Fruit fly (Drosophila melanogaster) whole organism, pupa: ENCODE data around the gene grass.
A peak's percentile ranks its signal among the peaks of the same experiment; 100 is the strongest.

Source experiments
- CG10348 ChIP-seq: fragments of 200-800 bp; sonication (Bioruptor generic); IDR thresholded peaks from 2 replicates; pipeline ENCODE4 v1.3.6; 2022; ENCODE audit warnings: missing biosample characterization, missing genetic modification characterization
- CG12605 ChIP-seq: fragments of 200-800 bp; sonication (Bioruptor generic); IDR thresholded peaks from 2 replicates; pipeline ENCODE4 v1.3.6; 2022; ENCODE audit warnings: missing biosample characterization, missing genetic modification characterization
- CG13204 ChIP-seq: fragments of 200-800 bp; sonication (Bioruptor generic); optimal IDR thresholded peaks from 2 replicates; lab custom pipeline; 2018; ENCODE audit warnings: missing biosample characterization, mild to moderate bottlenecking, missing genetic modification characterization, moderate library complexity
- CG14655 ChIP-seq: fragments of 200-800 bp; sonication (Bioruptor generic); optimal IDR thresholded peaks from 3 replicates; lab custom pipeline; 2017; ENCODE audit warnings: mild to moderate bottlenecking, missing biosample characterization, missing genetic modification reagents, missing genetic modification characterization
- CG15710 ChIP-seq: fragments of 200-800 bp; sonication (Bioruptor generic); optimal IDR thresholded peaks from 2 replicates; lab custom pipeline; 2018; ENCODE audit warnings: missing biosample characterization, mild to moderate bottlenecking, missing genetic modification characterization, moderate library complexity
- CG17806 ChIP-seq: fragments of 200-800 bp; sonication (Bioruptor generic); optimal IDR thresholded peaks from 2 replicates; lab custom pipeline; 2018; ENCODE audit warnings: missing biosample characterization, mild to moderate bottlenecking, missing genetic modification characterization, moderate library complexity
- CG32121 ChIP-seq: fragments of 200-800 bp; sonication (Bioruptor generic); IDR thresholded peaks from 2 replicates; pipeline ENCODE4 v1.3.6; 2022; ENCODE audit warnings: missing biosample characterization, missing genetic modification characterization
- CG34367 ChIP-seq: fragments of 200-800 bp; sonication (Bioruptor generic); optimal IDR thresholded peaks from 2 replicates; lab custom pipeline; 2018; ENCODE audit warnings: missing biosample characterization, mild to moderate bottlenecking, missing genetic modification characterization
- CG4496 ChIP-seq: fragments of 200-800 bp; sonication (Bioruptor generic); IDR thresholded peaks from 3 replicates; pipeline ENCODE4 v1.3.6; 2022; ENCODE audit warnings: missing biosample characterization, missing genetic modification characterization
- CG8159 ChIP-seq: fragments of 200-800 bp; sonication (Bioruptor generic); optimal IDR thresholded peaks from 3 replicates; lab custom pipeline; 2018; ENCODE audit warnings: missing biosample characterization, mild to moderate bottlenecking, missing genetic modification characterization, moderate library complexity
- CG8301 ChIP-seq: fragments of 200-800 bp; sonication (Bioruptor generic); optimal IDR thresholded peaks from 2 replicates; lab custom pipeline; 2018; ENCODE audit warnings: missing biosample characterization, mild to moderate bottlenecking, missing genetic modification characterization
- CG9948 ChIP-seq: fragments of 200-800 bp; sonication (Bioruptor generic); optimal IDR thresholded peaks from 2 replicates; lab custom pipeline; 2018; ENCODE audit warnings: missing biosample characterization, mild to moderate bottlenecking, missing genetic modification characterization, moderate library complexity
- D1 ChIP-seq: fragments of 200-800 bp; sonication (Bioruptor generic); optimal IDR thresholded peaks from 2 replicates; lab custom pipeline; 2018; ENCODE audit warnings: missing biosample characterization, mild to moderate bottlenecking, missing genetic modification characterization, moderate library complexity
- EcR ChIP-seq: fragments of 200-800 bp; sonication (Bioruptor generic); optimal IDR thresholded peaks from 3 replicates; lab custom pipeline; 2019; ENCODE audit warnings: missing biosample characterization, missing genetic modification characterization, mild to moderate bottlenecking, moderate library complexity, missing genetic modification reagents
- Pif1A ChIP-seq: fragments of 200-800 bp; sonication (Bioruptor generic); optimal IDR thresholded peaks from 3 replicates; lab custom pipeline; 2016; ENCODE audit warnings: missing biosample characterization, missing genetic modification characterization
- Pif1B ChIP-seq: fragments of 200-800 bp; sonication (Bioruptor generic); optimal IDR thresholded peaks from 3 replicates; lab custom pipeline; 2016; ENCODE audit warnings: missing biosample characterization, missing genetic modification characterization
- Snoo ChIP-seq: fragments of 200-800 bp; sonication (Bioruptor generic); optimal IDR thresholded peaks from 3 replicates; lab custom pipeline; 2017; ENCODE audit warnings: missing biosample characterization, mild to moderate bottlenecking, missing genetic modification characterization, inconsistent platforms
- fd96Ca ChIP-seq: fragments of 200-800 bp; sonication (Bioruptor generic); IDR thresholded peaks from 3 replicates; pipeline ENCODE4 v1.3.6; 2022; ENCODE audit warnings: missing biosample characterization, missing genetic modification characterization
- gl ChIP-seq: fragments of 200-800 bp; sonication (Bioruptor generic); optimal IDR thresholded peaks from 2 replicates; lab custom pipeline; 2018; ENCODE audit warnings: missing biosample characterization, mild to moderate bottlenecking, missing genetic modification characterization
- rn ChIP-seq: fragments of 200-800 bp; sonication (Bioruptor generic); IDR thresholded peaks from 2 replicates; pipeline ENCODE4 v1.3.6; 2022; ENCODE audit warnings: missing biosample characterization, missing genetic modification characterization

The grass gene

DNA sequence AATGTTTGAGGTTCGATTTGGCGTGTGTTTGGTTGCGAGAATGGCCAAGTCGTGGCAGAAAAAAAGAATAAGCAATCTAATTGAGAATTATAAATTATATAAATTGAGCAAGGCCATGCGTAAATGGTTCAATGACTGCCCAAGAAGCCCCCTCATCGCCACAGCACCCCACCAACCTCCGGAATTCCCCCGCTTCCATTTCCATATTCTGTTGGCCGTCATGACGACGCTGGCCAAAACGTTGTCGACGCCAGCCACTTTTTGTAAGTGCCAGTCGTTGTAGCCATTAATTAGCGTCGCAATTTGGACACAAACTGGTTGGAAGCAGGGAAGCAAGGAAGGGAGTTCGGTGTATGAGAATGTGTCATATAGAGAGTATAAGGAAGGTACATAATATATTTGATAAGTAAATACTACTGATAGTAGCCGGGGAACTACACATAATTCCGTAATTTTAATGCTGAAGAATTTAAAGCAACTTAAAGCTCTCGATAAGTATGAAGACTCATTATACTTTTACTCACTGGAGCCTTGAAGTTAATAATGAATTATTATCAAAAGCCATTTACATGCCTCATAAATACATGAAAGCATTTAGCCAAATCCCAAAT is 27.1 kb upstream of the grass start:
- no peak for TF ChIP-seq CG34367
- no peak for TF ChIP-seq gl (tag; lab: Kevin White, UChicago)
- no peak for TF ChIP-seq CG12605 (GFP tag; lab: Robert Waterston, UW)
- no peak for TF ChIP-seq CG8301
- 0 out of 3 replicates have a peak, but pooled peaks have one; percentile 7 for TF ChIP-seq CG4496
- TF ChIP-seq Pif1B (GFP tag; lab: Kevin White, UChicago) = no peak
- no peak for TF ChIP-seq CG8159 (tag; lab: Kevin White, UChicago)
- peak; percentile 74 for TF ChIP-seq EcR (GFP tag; lab: Kevin White, UChicago)
- TF ChIP-seq CG32121 (GFP tag; lab: Robert Waterston, UW) = no peak
- no peak for TF ChIP-seq Snoo
- no peak for TF ChIP-seq CG13204
- TF ChIP-seq rn = no peak
- TF ChIP-seq fd96Ca (GFP tag; lab: Robert Waterston, UW) = no peak
- TF ChIP-seq CG17806 (tag; lab: Kevin White, UChicago) = no peak

DNA sequence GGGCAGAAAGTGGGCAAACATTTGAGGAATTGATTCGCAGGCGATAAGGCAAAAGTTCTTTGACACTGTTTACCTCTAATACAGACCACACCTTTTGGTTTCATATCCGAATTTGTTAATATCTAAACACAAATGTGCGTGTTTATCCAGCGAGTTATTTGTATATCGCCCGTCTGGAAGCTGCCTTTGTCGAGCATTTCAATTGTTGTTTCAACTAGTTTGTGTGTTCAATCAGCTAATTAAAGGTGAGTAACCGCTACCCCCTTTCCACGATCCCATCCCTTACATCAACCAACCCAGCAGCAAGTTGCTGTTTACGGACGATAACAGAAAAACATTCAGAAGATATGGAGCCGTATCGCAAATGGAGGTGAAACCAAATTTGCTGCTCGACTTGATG is 26.3 kb upstream of the grass start:
- TF ChIP-seq CG17806 (tag; lab: Kevin White, UChicago) = no peak
- no peak for TF ChIP-seq CG13204
- no peak for TF ChIP-seq CG15710 (tag; lab: Kevin White, UChicago)
- TF ChIP-seq rn = no peak
- no peak for TF ChIP-seq CG32121 (GFP tag; lab: Robert Waterston, UW)
- no peak for TF ChIP-seq CG10348 (GFP tag; lab: Robert Waterston, UW)
- TF ChIP-seq D1 (tag; lab: Kevin White, UChicago) = no peak
- TF ChIP-seq CG9948 (tag; lab: Kevin White, UChicago) = no peak

DNA sequence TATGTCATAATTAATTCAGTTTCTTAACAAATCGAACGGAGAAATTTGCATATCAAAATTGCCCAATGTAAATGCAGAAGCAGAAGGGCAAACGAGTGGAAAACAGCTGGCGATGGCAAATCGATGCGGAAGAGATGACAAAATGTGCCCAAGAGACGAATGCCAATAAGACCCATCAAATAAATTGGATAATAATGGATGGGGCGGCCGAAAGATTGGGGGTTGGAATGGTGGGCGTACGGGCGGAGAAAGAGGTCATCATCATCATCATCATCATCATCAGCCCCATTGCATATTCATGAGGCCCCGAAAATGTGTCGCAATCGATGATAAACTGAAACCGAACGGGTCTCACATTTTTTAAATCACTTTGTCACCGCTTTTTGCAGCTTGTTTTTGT is 23.8 kb upstream of the grass start:
- TF ChIP-seq rn (no peak), CG8301 (no peak), Pif1A (GFP tag; lab: Kevin White, UChicago) (no peak), CG13204 (no peak), CG34367 (no peak), CG14655 (GFP tag; lab: Kevin White, UChicago) (no peak), CG10348 (GFP tag; lab: Robert Waterston, UW) (no peak)
- TF ChIP-seq, all 21 proteins: peak for 0

DNA sequence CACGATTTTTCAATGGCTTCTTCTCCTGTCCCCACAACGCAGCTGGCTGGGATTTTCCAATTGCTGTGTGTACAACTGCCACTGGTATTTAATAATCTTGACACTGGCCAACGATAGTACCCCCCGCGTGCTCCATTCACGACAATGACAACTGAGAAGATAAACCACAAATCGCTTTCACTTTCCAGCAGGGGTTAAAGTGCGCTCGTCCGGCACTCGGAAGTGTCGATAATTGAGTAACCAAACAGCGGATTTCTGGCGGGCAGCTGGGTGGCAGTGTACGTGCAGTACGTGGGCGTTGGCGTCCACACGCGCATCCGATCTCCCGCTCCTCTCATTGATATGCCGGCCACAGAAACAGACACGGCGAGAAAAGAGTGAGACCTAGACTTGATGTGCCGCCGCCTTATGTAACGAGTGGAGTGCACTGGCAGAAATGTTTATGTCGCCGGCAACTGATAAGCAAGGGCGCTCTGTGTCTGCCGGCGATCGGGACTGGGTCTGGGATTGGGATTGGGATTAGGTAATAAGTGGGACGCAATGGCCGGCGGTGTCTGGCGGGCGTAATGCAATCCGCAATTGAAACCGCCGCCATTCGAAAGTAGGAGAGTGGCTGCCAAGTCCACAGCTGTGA is 22.9 kb upstream of the grass start:
- 0 out of 3 replicates have a peak, but pooled peaks have one; percentile 17 for TF ChIP-seq CG4496
- TF ChIP-seq CG14655 (GFP tag; lab: Kevin White, UChicago) = no peak

DNA sequence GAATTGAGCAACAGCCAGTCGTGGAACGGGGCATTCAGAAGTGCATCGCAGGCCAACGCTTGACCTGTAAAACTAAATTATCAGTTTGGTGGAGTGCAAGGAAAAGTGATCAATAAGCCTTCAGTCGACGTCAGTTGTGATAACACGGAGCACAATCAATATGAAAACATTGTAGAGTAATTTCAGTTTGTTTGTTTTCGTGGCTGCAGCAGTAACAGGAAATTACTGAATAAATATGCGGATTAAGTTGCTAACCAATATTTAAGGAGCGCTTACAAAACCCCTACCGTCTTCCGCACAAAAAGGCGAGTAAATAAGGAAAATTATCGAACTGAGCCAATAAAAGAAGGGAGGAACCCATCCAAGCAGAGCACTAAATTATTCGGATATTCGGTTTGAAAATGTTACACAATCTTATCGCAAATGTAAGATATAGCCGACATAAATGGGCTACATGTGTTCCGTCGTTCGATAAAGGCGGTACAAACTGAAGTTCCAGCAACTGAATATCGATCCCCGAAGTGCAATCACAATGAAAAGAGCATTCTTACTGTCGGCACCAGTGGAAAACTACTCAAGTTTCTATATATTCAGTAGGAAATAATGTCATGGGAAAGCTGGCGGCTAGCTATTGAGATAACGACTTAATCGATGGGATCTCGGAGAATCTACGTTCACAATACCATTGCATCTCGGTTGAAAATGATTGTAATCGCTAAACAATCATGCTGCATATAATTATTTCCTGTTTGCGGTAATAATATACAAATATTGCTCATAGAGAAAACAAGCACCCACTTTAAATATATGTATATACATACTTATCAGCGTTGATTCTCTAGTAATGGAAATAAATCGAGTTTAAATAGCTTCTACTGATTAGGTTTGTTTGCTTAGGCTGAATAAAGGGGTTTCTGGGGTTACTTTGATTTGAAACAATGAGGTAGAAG is 21.8 kb upstream of the grass start:
- TF ChIP-seq CG13204 (peak; percentile 18), CG9948 (tag; lab: Kevin White, UChicago) (peak; percentile 9), CG15710 (tag; lab: Kevin White, UChicago) (peak; percentile 33), CG34367 (peak; percentile 54), fd96Ca (GFP tag; lab: Robert Waterston, UW) (0 out of 3 replicates have a peak, but pooled peaks have one; percentile 31), CG4496 (no peak), CG14655 (GFP tag; lab: Kevin White, UChicago) (peak; percentile 28), CG32121 (GFP tag; lab: Robert Waterston, UW) (peak; percentile 10; the same call in 1 of the 2 replicates), Pif1A (GFP tag; lab: Kevin White, UChicago) (peak; percentile 69), Snoo (peak; percentile 45), CG8159 (tag; lab: Kevin White, UChicago) (peak; percentile 56), Pif1B (GFP tag; lab: Kevin White, UChicago) (peak; percentile 68), D1 (tag; lab: Kevin White, UChicago) (no peak), CG12605 (GFP tag; lab: Robert Waterston, UW) (no peak), gl (tag; lab: Kevin White, UChicago) (peak; percentile 68)

DNA sequence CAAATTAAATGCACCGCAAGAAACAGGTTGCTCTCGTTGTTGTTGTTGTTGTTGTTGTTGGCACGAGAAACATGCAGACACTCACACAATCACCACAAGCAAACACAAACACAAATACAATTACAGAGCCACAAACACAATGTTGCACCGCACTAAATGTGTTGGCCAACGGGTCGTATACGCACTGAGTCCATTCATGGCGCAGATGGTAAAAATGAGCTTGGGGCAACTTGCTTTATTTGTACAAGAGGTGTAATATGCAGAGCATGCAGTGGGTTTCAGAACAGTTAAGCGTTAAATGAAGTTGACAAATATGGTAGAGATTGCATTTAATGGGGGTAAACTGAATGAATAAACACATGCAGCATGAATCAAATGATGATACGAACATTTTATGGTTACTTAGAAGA is 19.8 kb upstream of the grass start:
- TF ChIP-seq D1 (tag; lab: Kevin White, UChicago) (no peak), CG12605 (GFP tag; lab: Robert Waterston, UW) (0 out of 2 replicates have a peak, but pooled peaks have one; percentile 12), gl (tag; lab: Kevin White, UChicago) (no peak), Pif1A (GFP tag; lab: Kevin White, UChicago) (no peak)
